Worm (Caenorhabditis elegans) whole organism, mixed stage, embryonic: ENCODE data around the gene K08E4.2.

Source experiments
- M03D4.4 ChIP-seq: sonication (generic microtip); optimal IDR thresholded peaks from 2 replicates; lab custom pipeline; 2017; ENCODE audit warnings: mild to moderate bottlenecking, missing genetic modification characterization, missing compliant biosample characterization
- blmp-1 ChIP-seq: fragments of 150-350 bp; optimal IDR thresholded peaks from 2 replicates; lab custom pipeline; 2014; ENCODE audit warnings: missing biosample characterization, missing genetic modification characterization
- elt-3 ChIP-seq: fragments of 150-350 bp; optimal IDR thresholded peaks from 2 replicates; lab custom pipeline; 2014; ENCODE audit warnings: missing biosample characterization, missing genetic modification characterization
- lsy-2 ChIP-seq: fragments of 150-350 bp; optimal IDR thresholded peaks from 2 replicates; lab custom pipeline; 2014; ENCODE audit warnings: missing biosample characterization, missing genetic modification characterization
- snpc-4 ChIP-seq: fragments of 150-350 bp; optimal IDR thresholded peaks from 2 replicates; lab custom pipeline; 2014; ENCODE audit warnings: missing biosample characterization, missing genetic modification characterization
- unc-39 ChIP-seq: fragments of 150-350 bp; optimal IDR thresholded peaks from 2 replicates; lab custom pipeline; 2014; ENCODE audit warnings: missing biosample characterization, missing genetic modification characterization
- ztf-11 ChIP-seq: fragments of 150-350 bp; optimal IDR thresholded peaks from 2 replicates; lab custom pipeline; 2014; ENCODE audit warnings: missing biosample characterization, missing genetic modification characterization

DNA sequence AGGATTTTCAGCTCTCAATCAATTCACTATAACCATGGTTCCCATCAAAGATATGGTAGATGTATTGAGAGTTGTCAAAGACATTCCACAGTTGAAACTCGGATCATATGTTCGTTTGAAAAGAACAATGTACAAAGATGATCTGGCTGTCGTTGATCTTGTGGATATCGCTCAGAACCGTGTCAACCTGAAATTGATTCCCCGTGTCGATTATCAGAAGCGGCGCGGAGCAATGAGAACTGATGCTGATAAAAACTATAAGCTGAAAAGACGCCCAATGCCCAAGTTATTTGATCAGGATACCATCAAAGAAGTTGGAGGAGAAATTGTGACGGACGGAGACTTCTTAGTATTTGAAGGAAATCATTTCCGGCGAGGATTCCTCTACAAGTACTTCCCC, 4.0 kb downstream of the K08E4.2 start:
- TF ChIP-seq unc-39 (tag; lab: Kevin White, UChicago) (no peak), snpc-4 (tag; lab: Kevin White, UChicago) (no peak), elt-3 (tag; lab: Kevin White, UChicago) (no peak), ztf-11 (no peak), blmp-1 (tag; lab: Kevin White, UChicago) (no peak), lsy-2 (no peak), M03D4.4 (tag; lab: Kevin White, UChicago) (no peak)
